Worm (Caenorhabditis elegans) whole organism, late embryonic: ENCODE data around the gene C06G4.6.

Source experiments
- C38D4.7 ChIP-seq: fragments of 200-800 bp; sonication (Bioruptor generic); optimal IDR thresholded peaks from 2 replicates; lab custom pipeline; 2018; ENCODE audit warnings: mild to moderate bottlenecking, missing genetic modification characterization, moderate library complexity, missing compliant biosample characterization
- F13H6.1 ChIP-seq: sonication (generic microtip); optimal IDR thresholded peaks from 2 replicates; lab custom pipeline; 2016; ENCODE audit warnings: missing genetic modification characterization, missing compliant biosample characterization
- K09A11.1 ChIP-seq: sonication (generic microtip); optimal IDR thresholded peaks from 2 replicates; lab custom pipeline; 2017; ENCODE audit warnings: antibody characterized with exemption, mild to moderate bottlenecking, missing genetic modification characterization, missing compliant biosample characterization; ENCODE audit not compliant: insufficient read depth
- Y22D7AL.16 ChIP-seq: sonication (generic microtip); optimal IDR thresholded peaks from 2 replicates; lab custom pipeline; 2016; ENCODE audit warnings: missing genetic modification characterization, missing compliant biosample characterization
- ahr-1 ChIP-seq: sonication (generic microtip); optimal IDR thresholded peaks from 2 replicates; lab custom pipeline; 2016; ENCODE audit warnings: missing genetic modification characterization, missing compliant biosample characterization
- ceh-18 ChIP-seq: sonication (generic microtip); optimal IDR thresholded peaks from 2 replicates; lab custom pipeline; 2016; ENCODE audit warnings: missing genetic modification characterization, missing compliant biosample characterization
- ceh-24 ChIP-seq: sonication (generic microtip); optimal IDR thresholded peaks from 2 replicates; lab custom pipeline; 2016; ENCODE audit warnings: mild to moderate bottlenecking, missing genetic modification characterization, missing compliant biosample characterization
- ceh-30 ChIP-seq: fragments of 150-350 bp; optimal IDR thresholded peaks from 2 replicates; lab custom pipeline; 2014; ENCODE audit warnings: missing biosample characterization, missing genetic modification characterization
- ceh-31 ChIP-seq: sonication (generic microtip); optimal IDR thresholded peaks from 2 replicates; lab custom pipeline; 2016; ENCODE audit warnings: missing genetic modification characterization, missing compliant biosample characterization
- ceh-34 ChIP-seq: sonication (generic microtip); optimal IDR thresholded peaks from 2 replicates; lab custom pipeline; 2016; ENCODE audit warnings: mild to moderate bottlenecking, missing genetic modification characterization, missing compliant biosample characterization
- ceh-45 ChIP-seq: fragments of 200-800 bp; sonication (Bioruptor generic); IDR thresholded peaks from 2 replicates; pipeline ENCODE4 v1.3.6; 2022; ENCODE audit warnings: missing genetic modification reagents, missing genetic modification characterization, missing compliant biosample characterization
- che-1 ChIP-seq: sonication (generic microtip); optimal IDR thresholded peaks from 2 replicates; lab custom pipeline; 2016; ENCODE audit warnings: mild to moderate bottlenecking, missing genetic modification characterization, missing compliant biosample characterization
- elt-4 ChIP-seq: sonication (generic microtip); optimal IDR thresholded peaks from 2 replicates; lab custom pipeline; 2016; ENCODE audit warnings: missing genetic modification characterization, missing compliant biosample characterization
- eyg-1 ChIP-seq: sonication (generic microtip); optimal IDR thresholded peaks from 2 replicates; lab custom pipeline; 2016; ENCODE audit warnings: missing genotype, missing genetic modification characterization, missing compliant biosample characterization
- fkh-10 ChIP-seq: fragments of 150-350 bp; optimal IDR thresholded peaks from 2 replicates; lab custom pipeline; 2014; ENCODE audit warnings: missing biosample characterization, missing genetic modification reagents, missing genetic modification characterization
- hlh-13 ChIP-seq: fragments of 200-800 bp; sonication (Bioruptor generic); optimal IDR thresholded peaks from 2 replicates; lab custom pipeline; 2018; ENCODE audit warnings: mild to moderate bottlenecking, missing genetic modification characterization, missing compliant biosample characterization
- hlh-15 ChIP-seq: sonication (generic microtip); optimal IDR thresholded peaks from 2 replicates; lab custom pipeline; 2016; ENCODE audit warnings: missing genetic modification characterization, missing compliant biosample characterization
- hlh-30 ChIP-seq: sonication (generic microtip); optimal IDR thresholded peaks from 2 replicates; lab custom pipeline; 2017; ENCODE audit warnings: antibody characterized with exemption, missing genetic modification characterization, missing compliant biosample characterization; ENCODE audit not compliant: insufficient read depth
- mec-3 ChIP-seq: sonication (generic microtip); optimal IDR thresholded peaks from 2 replicates; lab custom pipeline; 2016; ENCODE audit warnings: borderline replicate concordance, missing genetic modification characterization, missing compliant biosample characterization
- nfya-1 ChIP-seq: sonication (generic microtip); optimal IDR thresholded peaks from 2 replicates; lab custom pipeline; 2017; ENCODE audit warnings: missing genetic modification characterization, mild to moderate bottlenecking, missing compliant biosample characterization, antibody characterized with exemption, moderate library complexity
- nhr-11 ChIP-seq: fragments of 150-350 bp; optimal IDR thresholded peaks from 2 replicates; lab custom pipeline; 2014; ENCODE audit warnings: missing biosample characterization, missing genetic modification characterization
- nhr-232 ChIP-seq: sonication (generic microtip); optimal IDR thresholded peaks from 2 replicates; lab custom pipeline; 2016; ENCODE audit warnings: missing genetic modification characterization, missing compliant biosample characterization
- npax-4 ChIP-seq: sonication (generic microtip); optimal IDR thresholded peaks from 2 replicates; lab custom pipeline; 2016; ENCODE audit warnings: missing genetic modification characterization, missing compliant biosample characterization
- pat-9 ChIP-seq: fragments of 200-800 bp; sonication (Bioruptor generic); optimal IDR thresholded peaks from 2 replicates; lab custom pipeline; 2018; ENCODE audit warnings: mild to moderate bottlenecking, missing genetic modification characterization, moderate library complexity, missing compliant biosample characterization
- pax-1 ChIP-seq: fragments of 150-350 bp; optimal IDR thresholded peaks from 2 replicates; lab custom pipeline; 2014; ENCODE audit warnings: missing biosample characterization, missing genetic modification characterization
- ref-2 ChIP-seq: sonication (generic microtip); optimal IDR thresholded peaks from 2 replicates; lab custom pipeline; 2016; ENCODE audit warnings: missing genetic modification characterization, missing compliant biosample characterization
- rnt-1 ChIP-seq: sonication (generic microtip); optimal IDR thresholded peaks from 2 replicates; lab custom pipeline; 2016; ENCODE audit warnings: missing genetic modification characterization, missing compliant biosample characterization
- sox-2 ChIP-seq: fragments of 200-800 bp; sonication (Bioruptor generic); IDR thresholded peaks from 2 replicates; pipeline ENCODE4 v1.3.6; 2022; ENCODE audit warnings: missing genetic modification reagents, missing genetic modification characterization, missing compliant biosample characterization
- sox-4 ChIP-seq: sonication (generic microtip); optimal IDR thresholded peaks from 2 replicates; lab custom pipeline; 2017; ENCODE audit warnings: mild to moderate bottlenecking, missing genetic modification characterization, inconsistent platforms, missing compliant biosample characterization
- syd-9 ChIP-seq: sonication (generic microtip); optimal IDR thresholded peaks from 2 replicates; lab custom pipeline; 2016; ENCODE audit warnings: mild to moderate bottlenecking, missing genetic modification characterization, moderate library complexity, missing compliant biosample characterization
- tbx-7 ChIP-seq: sonication (generic microtip); optimal IDR thresholded peaks from 2 replicates; lab custom pipeline; 2016; ENCODE audit warnings: missing genotype, missing genetic modification characterization, missing compliant biosample characterization
- ttx-3 ChIP-seq: sonication (generic microtip); optimal IDR thresholded peaks from 2 replicates; lab custom pipeline; 2016; ENCODE audit warnings: missing genetic modification reagents, missing genetic modification characterization, missing compliant biosample characterization
- unc-55 ChIP-seq: sonication (generic microtip); optimal IDR thresholded peaks from 2 replicates; lab custom pipeline; 2017; ENCODE audit warnings: missing biosample characterization, missing genetic modification reagents, missing genetic modification characterization
- unc-86 ChIP-seq: sonication (generic microtip); optimal IDR thresholded peaks from 2 replicates; lab custom pipeline; 2016; ENCODE audit warnings: missing genetic modification characterization, missing compliant biosample characterization

Gene C06G4.6

ce11 chrIII:8020823-8021332 is 16.7 kb downstream of the C06G4.6 start, which contains the start of gene lin-36 (continued):
- TF ChIP-seq K09A11.1 (tag; lab: Kevin White, UChicago) (peak; percentile 30), syd-9 (tag; lab: Kevin White, UChicago) (no peak), C38D4.7 (GFP tag; lab: Kevin White, UChicago) (no peak), npax-4 (tag; lab: Kevin White, UChicago) (no peak), ceh-34 (no peak), pax-1 (tag; lab: Kevin White, UChicago) (peak; percentile 41), Y22D7AL.16 (tag; lab: Kevin White, UChicago) (no peak), nhr-11 (no peak), ceh-30 (tag; lab: Kevin White, UChicago) (peak; percentile 41), unc-55 (GFP tag; lab: Kevin White, UChicago) (peak; percentile 98), rnt-1 (no peak), tbx-7 (tag; lab: Kevin White, UChicago) (no peak), ahr-1 (tag; lab: Kevin White, UChicago) (no peak), hlh-15 (no peak), ttx-3 (tag; lab: Kevin White, UChicago) (no peak), pat-9 (tag; lab: Kevin White, UChicago) (no peak), sox-2 (GFP tag; lab: Robert Waterston, UW) (no peak), che-1 (tag; lab: Kevin White, UChicago) (no peak), hlh-30 (peak; percentile 79), fkh-10 (no peak), ceh-31 (tag; lab: Kevin White, UChicago) (peak; percentile 64), nhr-232 (tag; lab: Kevin White, UChicago) (no peak)
- TF ChIP-seq, all 69 proteins: peak for 15

ce11 chrIII:8022077-8022476 is 17.9 kb downstream of the C06G4.6 start, which contains the start of gene F44B9.2:
Gene F44B9.2, plus strand, starts transcription at chrIII:8022463.
- TF ChIP-seq pat-9 (tag; lab: Kevin White, UChicago) (peak; percentile 5), Y22D7AL.16 (tag; lab: Kevin White, UChicago) (no peak)

DNA sequence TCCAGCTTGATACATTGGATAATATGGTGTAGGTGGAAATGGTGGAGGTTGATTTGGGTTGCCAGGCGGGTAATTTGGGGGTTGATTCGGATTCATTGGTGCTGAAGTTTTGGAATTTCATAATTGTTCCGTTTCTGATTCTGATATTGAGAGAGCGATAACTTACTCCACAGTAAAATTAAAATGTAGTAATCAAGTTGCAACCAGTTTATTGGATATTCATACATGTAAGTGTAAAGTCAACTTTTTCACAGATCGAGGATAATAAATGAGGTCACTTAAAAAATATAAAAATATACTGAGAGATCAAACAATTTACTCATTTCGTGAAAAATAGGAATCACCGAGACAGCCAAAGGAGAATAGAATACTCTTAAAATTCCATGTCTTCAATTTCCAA is 23.8 kb downstream of the C06G4.6 start, which contains the start of gene mdt-30:
TSS of gene mdt-30 (minus strand) at position 101 of the 400 bp plus-strand sequence.
- no peak for TF ChIP-seq hlh-30
- TF ChIP-seq ttx-3 (tag; lab: Kevin White, UChicago) = no peak
- TF ChIP-seq nhr-11 = no peak
- no peak for TF ChIP-seq ceh-45 (GFP tag; lab: Robert Waterston, UW)
- TF ChIP-seq F13H6.1 (tag; lab: Kevin White, UChicago) = no peak
- no peak for TF ChIP-seq unc-86 (tag; lab: Kevin White, UChicago)
- TF ChIP-seq hlh-13 (GFP tag; lab: Kevin White, UChicago) = no peak
- TF ChIP-seq Y22D7AL.16 (tag; lab: Kevin White, UChicago) = no peak

DNA sequence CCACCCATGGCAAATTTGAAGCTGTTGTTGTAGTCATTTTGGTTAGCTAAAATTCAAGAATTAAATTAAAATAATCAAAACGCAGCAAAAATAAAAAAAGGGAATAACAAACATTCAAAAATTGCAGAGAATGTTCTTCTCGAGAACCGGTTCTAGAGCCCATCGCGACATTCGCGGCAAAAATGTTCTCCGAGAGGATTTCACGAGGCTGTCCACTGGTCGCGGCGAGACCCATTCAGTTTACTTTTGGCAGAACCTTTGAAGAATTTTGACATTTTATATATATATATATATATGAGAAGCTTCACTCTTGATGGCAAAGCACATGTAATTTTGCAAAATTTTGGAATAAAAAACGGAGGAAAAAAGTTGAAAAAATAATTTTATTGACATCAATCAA is 25.3 kb downstream of the C06G4.6 start, which contains the start of gene F44B9.8:
TSS of gene F44B9.8 (minus strand) at position 163 of the 400 bp plus-strand sequence.
- TF ChIP-seq pax-1 (tag; lab: Kevin White, UChicago) = no peak
- peak; percentile 44 for TF ChIP-seq nfya-1
- TF ChIP-seq, all 69 proteins: peak for 1

DNA sequence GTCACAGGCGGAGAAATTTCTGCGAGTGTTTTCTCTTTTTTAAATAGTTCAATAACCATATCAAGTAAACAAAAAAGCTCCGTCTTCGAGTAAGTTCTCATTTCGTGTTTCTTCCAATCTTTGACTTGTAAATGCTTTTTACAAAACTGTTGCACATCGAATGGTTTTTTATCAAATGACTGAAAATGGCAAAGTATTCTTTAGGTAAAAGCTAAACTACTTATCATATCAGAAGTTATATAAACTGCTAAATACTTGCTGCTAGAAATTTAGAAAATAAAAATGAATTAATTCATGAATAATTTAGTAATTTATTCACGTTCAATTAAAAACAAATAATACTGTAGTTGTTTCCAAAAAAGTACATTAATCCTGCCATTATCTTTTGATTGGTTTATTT is 26.8 kb downstream of the C06G4.6 start, which contains the start of gene F44B9.9:
TSS of gene F44B9.9 (minus strand) at position 101 of the 400 bp plus-strand sequence.
- TF ChIP-seq ref-2 = no peak
- TF ChIP-seq mec-3 (tag; lab: Kevin White, UChicago) = no peak
- no peak for TF ChIP-seq unc-55 (GFP tag; lab: Kevin White, UChicago)
- no peak for TF ChIP-seq fkh-10
- TF ChIP-seq, all 69 proteins: peak for 0

DNA sequence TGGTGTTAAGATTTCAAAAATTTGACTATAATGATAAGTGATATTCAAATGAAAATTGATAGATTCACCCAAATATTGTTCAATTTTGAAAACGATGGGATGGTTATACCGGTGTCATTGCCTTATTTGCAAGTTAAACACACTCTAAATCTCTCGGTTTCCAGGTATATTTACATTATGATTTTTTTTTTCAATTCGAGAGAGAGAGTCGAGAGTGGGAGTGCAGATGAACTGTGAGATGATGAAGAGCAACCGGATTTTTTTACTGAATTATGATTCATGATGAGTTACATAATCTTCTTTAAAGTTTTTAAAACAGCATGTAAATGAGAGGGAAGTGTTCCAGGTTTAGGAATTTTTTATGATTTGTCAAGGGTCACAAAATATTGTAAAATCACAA is 29.3 kb downstream of the C06G4.6 start, which contains the start of gene F44B9.10:
TSS of gene F44B9.10 (minus strand) at position 101 of the 400 bp plus-strand sequence.
- TF ChIP-seq elt-4 (tag; lab: Kevin White, UChicago) (no peak), rnt-1 (no peak), ceh-18 (tag; lab: Kevin White, UChicago) (no peak), sox-4 (tag; lab: Kevin White, UChicago) (no peak), ceh-24 (no peak), Y22D7AL.16 (tag; lab: Kevin White, UChicago) (no peak), ceh-31 (tag; lab: Kevin White, UChicago) (no peak), eyg-1 (tag; lab: Kevin White, UChicago) (no peak), ceh-30 (tag; lab: Kevin White, UChicago) (no peak)
